Worm (Caenorhabditis elegans) whole organism, mixed stage, embryonic: ENCODE measurements around the gene Y44A6C.2.

Experiments
- ceh-39 ChIP-seq: fragments of 150-350 bp; optimal IDR thresholded peaks from 2 replicates; lab custom pipeline; 2014; ENCODE audit warnings: missing biosample characterization, missing genetic modification characterization
- ces-1 ChIP-seq: fragments of 150-350 bp; optimal IDR thresholded peaks from 2 replicates; lab custom pipeline; 2014; ENCODE audit warnings: missing biosample characterization, missing genetic modification reagents, missing genetic modification characterization
- drap-1 ChIP-seq: fragments of 200-800 bp; sonication (Bioruptor generic); optimal IDR thresholded peaks from 3 replicates; lab custom pipeline; 2018; ENCODE audit warnings: mild to moderate bottlenecking, missing genetic modification characterization, missing compliant biosample characterization
- elt-3 ChIP-seq: fragments of 150-350 bp; optimal IDR thresholded peaks from 2 replicates; lab custom pipeline; 2014; ENCODE audit warnings: missing biosample characterization, missing genetic modification characterization
- flh-1 ChIP-seq: fragments of 200-800 bp; sonication (Bioruptor generic); optimal IDR thresholded peaks from 2 replicates; lab custom pipeline; 2018; ENCODE audit warnings: mild to moderate bottlenecking, missing genetic modification characterization, moderate library complexity, missing compliant biosample characterization
- mep-1 ChIP-seq: fragments of 150-350 bp; optimal IDR thresholded peaks from 2 replicates; lab custom pipeline; 2017; ENCODE audit warnings: missing biosample characterization, missing genetic modification reagents, missing genetic modification characterization, inconsistent platforms
- mls-2 ChIP-seq: sonication (generic microtip); optimal IDR thresholded peaks from 2 replicates; lab custom pipeline; 2016; ENCODE audit warnings: mild to moderate bottlenecking, missing genetic modification characterization, moderate library complexity, missing compliant biosample characterization
- nhr-12 ChIP-seq: fragments of 150-350 bp; optimal IDR thresholded peaks from 2 replicates; lab custom pipeline; 2014; ENCODE audit warnings: missing biosample characterization, missing genetic modification characterization
- pha-4 ChIP-seq: fragments of 150-350 bp; optimal IDR thresholded peaks from 2 replicates; lab custom pipeline; 2018; ENCODE audit warnings: missing biosample characterization, missing genetic modification reagents, missing genetic modification characterization
- snpc-4 ChIP-seq: fragments of 150-350 bp; optimal IDR thresholded peaks from 2 replicates; lab custom pipeline; 2014; ENCODE audit warnings: missing biosample characterization, missing genetic modification characterization
- sptf-1 ChIP-seq: sonication (generic microtip); optimal IDR thresholded peaks from 2 replicates; lab custom pipeline; 2017; ENCODE audit warnings: mild to moderate bottlenecking, missing genetic modification characterization, moderate library complexity, missing compliant biosample characterization

DNA sequence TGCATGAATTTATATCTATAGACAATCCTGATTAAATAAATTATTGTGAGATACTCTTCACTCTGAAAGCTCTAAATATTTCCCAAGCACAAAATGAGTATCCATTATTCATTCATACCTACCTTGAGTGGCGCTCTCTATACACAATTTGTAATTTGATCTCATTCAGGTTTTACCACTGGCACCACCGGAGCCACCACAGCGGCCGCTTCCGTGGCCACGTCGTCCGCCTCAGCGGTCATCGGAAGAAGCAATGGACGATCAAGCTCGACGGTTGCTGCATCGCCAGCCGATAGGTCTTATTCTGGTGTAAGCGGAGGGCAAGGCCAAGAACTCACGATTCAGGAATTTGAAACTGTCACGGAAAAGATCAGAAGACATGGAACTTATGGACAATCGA lies 35.2 kb downstream of the Y44A6C.2 start:
- no peak for TF ChIP-seq drap-1 (GFP tag; lab: Kevin White, UChicago)
- no peak for TF ChIP-seq elt-3 (tag; lab: Kevin White, UChicago)
- no peak for TF ChIP-seq mls-2 (tag; lab: Kevin White, UChicago)
- TF ChIP-seq sptf-1: no peak
- no peak for TF ChIP-seq ces-1 (GFP tag; lab: Kevin White, UChicago)
- no peak for TF ChIP-seq flh-1 (GFP tag; lab: Kevin White, UChicago)
- no peak for TF ChIP-seq snpc-4
- no peak for TF ChIP-seq pha-4 (tag; lab: Kevin White, UChicago)
- TF ChIP-seq ceh-39 (tag; lab: Kevin White, UChicago): no peak
- no peak for TF ChIP-seq nhr-12 (tag; lab: Kevin White, UChicago)
- no peak for TF ChIP-seq mep-1 (tag; lab: Kevin White, UChicago)
